Comparison of ENCODE assay signal across 6 worm cellular contexts in genomic region chrII:11646276-11646797, ce11.
TF ChIP-seq lines count a peak whose summit lies in the region.

ghi-1 (plus strand) TSS chrII:11646747.

TF ChIP-seq in whole organism, L1 larva, 84 proteins besides CTCF, POLR2A, EP300 and RAD21 (continues in another document):
- no peak for TF ChIP-seq aly-2 (tag; optimal IDR thresholded peaks at IDR 0.05; lab: Kevin White, UChicago)
- TF ChIP-seq mab-9 (GFP tag; IDR thresholded peaks at IDR 0.05; lab: Robert Waterston, UW) = no peak
- no peak for TF ChIP-seq pag-3 (tag; optimal IDR thresholded peaks at IDR 0.05; lab: Kevin White, UChicago; ENCODE audit: borderline replicate concordance, insufficient read depth)
- no peak for TF ChIP-seq tlp-1 (tag; optimal IDR thresholded peaks at IDR 0.05; lab: Kevin White, UChicago)
- no peak for TF ChIP-seq tbx-2 (tag; optimal IDR thresholded peaks at IDR 0.05; lab: Kevin White, UChicago)
- TF ChIP-seq nhr-76 (tag; optimal IDR thresholded peaks at IDR 0.05; lab: Kevin White, UChicago) = no peak
- TF ChIP-seq nhr-71 (tag; optimal IDR thresholded peaks at IDR 0.05; lab: Kevin White, UChicago) = peak; percentile 12
- TF ChIP-seq nhr-12 (tag; optimal IDR thresholded peaks at IDR 0.05; lab: Kevin White, UChicago) = no peak
- no peak for TF ChIP-seq ceh-88 (GFP tag; IDR thresholded peaks at IDR 0.05; lab: Robert Waterston, UW)
- TF ChIP-seq lin-35 (GFP tag; optimal IDR thresholded peaks at IDR 0.05; lab: Kevin White, UChicago) = peak in 1 of 2 experiments; percentile 38
- TF ChIP-seq dsc-1 (tag; optimal IDR thresholded peaks at IDR 0.05; lab: Kevin White, UChicago) = no peak
- TF ChIP-seq pqm-1 (tag; optimal IDR thresholded peaks at IDR 0.05; lab: Kevin White, UChicago) = no peak
- no peak for TF ChIP-seq alr-1 (tag; optimal IDR thresholded peaks at IDR 0.05; lab: Kevin White, UChicago; ENCODE audit: borderline replicate concordance)
- TF ChIP-seq fkh-4 (tag; optimal IDR thresholded peaks at IDR 0.05; lab: Kevin White, UChicago; ENCODE audit: borderline replicate concordance) = no peak
- no peak for TF ChIP-seq unc-86 (tag; optimal IDR thresholded peaks at IDR 0.05; lab: Kevin White, UChicago)

TF ChIP-seq in whole organism, L2 larva, 48 proteins besides CTCF, POLR2A, EP300 and RAD21:
- TF ChIP-seq fos-1 (tag; optimal IDR thresholded peaks at IDR 0.05; lab: Kevin White, UChicago) (peak; percentile 54), ztf-4 (tag; optimal IDR thresholded peaks at IDR 0.05; lab: Kevin White, UChicago) (no peak), blmp-1 (tag; optimal IDR thresholded peaks at IDR 0.05; lab: Kevin White, UChicago; ENCODE audit: insufficient read depth) (no peak), sma-9 (GFP tag; optimal IDR thresholded peaks at IDR 0.05; lab: Kevin White, UChicago) (peak; percentile 19), sma-9 (tag; optimal IDR thresholded peaks at IDR 0.05; lab: Kevin White, UChicago) (no peak), nhr-25 (tag; optimal IDR thresholded peaks at IDR 0.05; lab: Kevin White, UChicago) (peak; percentile 11), ZK546.5 (tag; optimal IDR thresholded peaks at IDR 0.05; lab: Kevin White, UChicago) (no peak), sma-3 (GFP tag; optimal IDR thresholded peaks at IDR 0.05; lab: Kevin White, UChicago) (peak; percentile 8), nhr-11 (tag; optimal IDR thresholded peaks at IDR 0.05; lab: Kevin White, UChicago) (no peak)
TF ChIP-seq in whole organism, L2 larva: peak in this region for 4.

TF ChIP-seq in whole organism, L3 larva, 47 proteins besides CTCF, POLR2A, EP300 and RAD21:
- TF ChIP-seq elt-2 (tag; optimal IDR thresholded peaks at IDR 0.05; lab: Kevin White, UChicago) = peak; percentile 75
- TF ChIP-seq pqm-1 (tag; optimal IDR thresholded peaks at IDR 0.05; lab: Kevin White, UChicago) = peak; percentile 29
- no peak for TF ChIP-seq lin-39 (tag; optimal IDR thresholded peaks at IDR 0.05; lab: Kevin White, UChicago)
- TF ChIP-seq lin-15B (tag; optimal IDR thresholded peaks at IDR 0.05; lab: Kevin White, UChicago) = no peak
- TF ChIP-seq nhr-43 (tag; optimal IDR thresholded peaks at IDR 0.05; lab: Kevin White, UChicago; ENCODE audit: poor library complexity, severe bottlenecking) = peak; percentile 2
- peak; percentile 17 for TF ChIP-seq skn-1 (tag; optimal IDR thresholded peaks at IDR 0.05; lab: Kevin White, UChicago)
- TF ChIP-seq nfya-1 (tag; optimal IDR thresholded peaks at IDR 0.05; lab: Kevin White, UChicago; ENCODE audit: insufficient read depth) = peak; percentile 40
- TF ChIP-seq ceh-16 (tag; optimal IDR thresholded peaks at IDR 0.05; lab: Kevin White, UChicago) = no peak
- no peak for TF ChIP-seq tbx-2 (tag; optimal IDR thresholded peaks at IDR 0.05; lab: Kevin White, UChicago)
- TF ChIP-seq pha-4 (tag; optimal IDR thresholded peaks at IDR 0.05; lab: Kevin White, UChicago) = peak; percentile 8
- TF ChIP-seq sea-2 (GFP tag; optimal IDR thresholded peaks at IDR 0.05; lab: Kevin White, UChicago) = no peak
- TF ChIP-seq nhr-23 (tag; optimal IDR thresholded peaks at IDR 0.05; lab: Kevin White, UChicago) = no peak
- peak; percentile 27 for TF ChIP-seq nhr-25 (tag; optimal IDR thresholded peaks at IDR 0.05; lab: Kevin White, UChicago)
- TF ChIP-seq ZK546.5 (tag; optimal IDR thresholded peaks at IDR 0.05; lab: Kevin White, UChicago) = no peak
- TF ChIP-seq egl-5 (tag; optimal IDR thresholded peaks at IDR 0.05; lab: Kevin White, UChicago) = no peak
- TF ChIP-seq mdl-1 (tag; optimal IDR thresholded peaks at IDR 0.05; lab: Kevin White, UChicago) = no peak

TF ChIP-seq in whole organism, L4 larva, 104 proteins besides CTCF, POLR2A, EP300 and RAD21 (continues in another document):
- TF ChIP-seq nhr-11 (tag; optimal IDR thresholded peaks at IDR 0.05; lab: Kevin White, UChicago) (no peak), unc-62 (GFP tag; optimal IDR thresholded peaks at IDR 0.05 in 1 of 2; lab: Kevin White, UChicago) (no peak), unc-62 (tag; optimal IDR thresholded peaks at IDR 0.05; lab: Kevin White, UChicago) (no peak), spr-3 (GFP tag; optimal IDR thresholded peaks at IDR 0.05; lab: Kevin White, UChicago) (no peak), nhr-237 (tag; optimal IDR thresholded peaks at IDR 0.05; lab: Kevin White, UChicago) (no peak), lin-29 (GFP tag; IDR thresholded peaks at IDR 0.05; lab: Robert Waterston, UW) (no peak), lin-39 (tag; optimal IDR thresholded peaks at IDR 0.05; lab: Kevin White, UChicago) (no peak), hlh-30 (tag; optimal IDR thresholded peaks at IDR 0.05; lab: Kevin White, UChicago; ENCODE audit: insufficient read depth) (peak; percentile 43), T20F7.1 (GFP tag; optimal IDR thresholded peaks at IDR 0.05; lab: Kevin White, UChicago) (no peak), ces-1 (GFP tag; optimal IDR thresholded peaks at IDR 0.05; lab: Kevin White, UChicago) (no peak), F44E2.7 (GFP tag; IDR thresholded peaks at IDR 0.05; lab: Robert Waterston, UW) (no peak), mdl-1 (tag; optimal IDR thresholded peaks at IDR 0.05; lab: Kevin White, UChicago) (peak in 1 of 2 experiments; percentile 6), aha-1 (tag; lab: Kevin White, UChicago) (peak; percentile 22), daf-19 (GFP tag; conservative IDR thresholded peaks at IDR 0.05; lab: Robert Waterston, UW) (no peak), rbr-2 (tag; optimal IDR thresholded peaks at IDR 0.05; lab: Kevin White, UChicago) (no peak), Y105C5A.15 (GFP tag; IDR thresholded peaks at IDR 0.05; lab: Robert Waterston, UW) (no peak), F37D6.2 (tag; optimal IDR thresholded peaks at IDR 0.05; lab: Kevin White, UChicago) (no peak), dmd-6 (GFP tag; IDR thresholded peaks at IDR 0.05; lab: Robert Waterston, UW) (peak; percentile 17; the same call in 1 of the 2 replicates), gei-8 (GFP tag; optimal IDR thresholded peaks at IDR 0.05; lab: Kevin White, UChicago) (no peak)

TF ChIP-seq in whole organism, late embryonic, 69 proteins besides CTCF, POLR2A, EP300 and RAD21:
- TF ChIP-seq ahr-1 (tag; optimal IDR thresholded peaks at IDR 0.05; lab: Kevin White, UChicago) = no peak
- TF ChIP-seq sdc-2 (tag; optimal IDR thresholded peaks at IDR 0.05; lab: Kevin White, UChicago) = no peak
- TF ChIP-seq nhr-232 (tag; optimal IDR thresholded peaks at IDR 0.05; lab: Kevin White, UChicago) = no peak
- no peak for TF ChIP-seq che-1 (tag; optimal IDR thresholded peaks at IDR 0.05; lab: Kevin White, UChicago)
- no peak for TF ChIP-seq ttx-3 (tag; optimal IDR thresholded peaks at IDR 0.05; lab: Kevin White, UChicago)
- peak; percentile 9 for TF ChIP-seq elt-2 (tag; optimal IDR thresholded peaks at IDR 0.05; lab: Kevin White, UChicago)
- TF ChIP-seq npax-4 (tag; optimal IDR thresholded peaks at IDR 0.05; lab: Kevin White, UChicago) = no peak

TF ChIP-seq in whole organism, young adult, 124 proteins besides CTCF, POLR2A, EP300 and RAD21:
- TF ChIP-seq nfya-1 (tag; optimal IDR thresholded peaks at IDR 0.05; lab: Kevin White, UChicago; ENCODE audit: borderline replicate concordance, insufficient read depth) = no peak
- TF ChIP-seq nhr-80 (tag; optimal IDR thresholded peaks at IDR 0.05; lab: Kevin White, UChicago) = peak; percentile 30
